Worm (Caenorhabditis elegans) whole organism, L4/young adult: ENCODE data around the gene Y82E9BR.17.

Experiments
- W03F9.2 ChIP-seq: fragments of 150-350 bp; optimal IDR thresholded peaks from 2 replicates; lab custom pipeline; 2014; ENCODE audit warnings: missing biosample characterization, missing genetic modification characterization
- him-1 ChIP-seq: sonication (generic microtip); optimal IDR thresholded peaks from 2 replicates; lab custom pipeline; 2016; ENCODE audit warnings: missing genotype, missing genetic modification reagents, missing genetic modification characterization, missing compliant biosample characterization

DNA sequence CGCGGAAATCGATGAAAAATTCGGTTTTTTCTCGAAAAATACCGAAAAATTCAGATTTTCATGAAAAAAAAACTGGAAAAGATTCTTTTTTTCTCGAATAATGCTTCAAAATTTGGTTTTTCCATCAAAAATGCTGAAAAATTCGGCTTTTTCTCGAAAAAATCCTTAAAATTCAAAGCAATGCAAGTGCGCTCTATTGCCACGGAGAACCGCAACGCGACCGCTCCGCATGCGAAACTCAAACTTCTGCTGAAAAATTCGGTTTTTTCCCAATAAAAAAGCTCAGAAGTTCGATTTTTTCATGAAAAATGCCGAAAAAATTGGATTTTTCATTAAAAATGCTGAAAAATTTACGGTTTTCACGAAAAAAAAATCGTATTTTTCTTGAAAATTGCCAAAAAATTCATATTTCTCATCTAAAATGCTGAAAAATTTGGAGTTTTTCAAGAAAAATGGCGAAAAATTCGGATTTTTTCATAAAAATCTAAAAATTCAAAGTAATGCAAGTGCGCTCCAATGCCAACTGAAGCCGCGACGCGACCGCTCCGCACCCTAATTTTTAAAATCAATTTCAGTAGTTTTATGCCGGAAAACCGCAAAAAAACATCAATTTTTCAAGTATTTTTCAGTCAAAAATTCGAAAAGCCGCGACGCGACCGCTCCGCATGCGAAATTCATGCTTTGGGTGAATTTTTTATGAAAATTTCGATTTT, 42.3 kb downstream of the Y82E9BR.17 start:
- TF ChIP-seq him-1, result no peak
- no peak for TF ChIP-seq W03F9.2 (tag; lab: Kevin White, UChicago)
